Worm (Caenorhabditis elegans): ENCODE data around the gene nlp-101.

The nlp-101 gene

DNA sequence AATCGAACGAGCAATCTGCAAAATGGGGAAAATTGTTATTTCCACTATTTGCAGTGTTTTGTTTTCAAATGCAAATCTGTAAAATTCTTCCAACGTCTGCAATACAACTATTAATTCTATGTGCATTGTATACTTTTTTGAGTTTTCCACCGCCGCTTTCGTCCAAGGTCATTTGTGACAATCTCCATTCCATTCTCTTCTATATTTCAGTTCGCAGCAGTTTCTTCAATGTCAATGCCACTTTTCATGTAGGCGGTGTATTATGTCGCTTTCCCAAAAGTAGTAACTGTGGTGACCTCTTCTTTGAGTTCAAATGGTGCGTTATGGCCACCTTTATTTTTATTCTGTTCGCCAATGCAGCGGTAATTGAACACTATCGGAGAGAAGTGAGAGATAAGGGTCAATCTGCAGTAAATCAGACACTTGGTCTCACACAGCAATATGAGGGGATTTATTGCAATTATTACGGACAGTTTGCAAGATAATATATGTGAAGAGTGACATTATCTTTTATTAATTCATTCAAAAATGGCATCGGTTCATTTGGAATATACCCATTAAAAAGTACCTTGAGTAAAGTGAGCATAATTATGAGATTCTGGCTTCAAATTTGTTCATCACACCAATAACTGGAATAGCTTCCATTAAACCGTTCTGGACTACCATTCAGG is 12.0 kb upstream of the nlp-101 start:
- TF ChIP-seq nhr-23 (tag; optimal IDR thresholded peaks at IDR 0.05) (peak; percentile 30), lin-15B (tag; optimal IDR thresholded peaks at IDR 0.05) (no peak), nhr-25 (tag; optimal IDR thresholded peaks at IDR 0.05) (peak; percentile 58)

DNA sequence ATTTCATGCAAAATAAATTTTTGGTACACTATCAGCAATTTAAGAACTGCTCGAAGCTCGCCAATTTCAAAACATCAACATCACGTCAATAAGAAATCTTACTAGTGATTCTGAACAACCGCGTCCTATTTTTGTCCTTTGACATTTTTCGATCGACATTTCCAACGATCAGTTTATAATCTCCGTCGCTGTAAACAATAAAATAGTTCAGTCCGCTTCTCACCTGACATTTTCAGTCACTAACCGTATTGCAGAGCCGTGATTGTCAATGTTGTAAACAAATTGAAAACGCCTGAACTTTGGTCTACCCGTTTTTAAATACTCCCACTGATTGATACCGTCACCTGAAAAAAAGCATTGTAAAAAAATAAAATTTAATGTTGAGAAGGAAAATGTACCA is 10.7 kb upstream of the nlp-101 start:
- TF ChIP-seq elt-2 (tag; optimal IDR thresholded peaks at IDR 0.05) (no peak), pha-4 (tag; optimal IDR thresholded peaks at IDR 0.05) (peak; percentile 62), pqm-1 (tag; optimal IDR thresholded peaks at IDR 0.05) (peak; percentile 8), elt-3 (tag; optimal IDR thresholded peaks at IDR 0.05) (no peak), eor-1 (tag; optimal IDR thresholded peaks at IDR 0.05) (no peak)

- TF ChIP-seq nhr-77 (tag; optimal IDR thresholded peaks at IDR 0.05) (no peak), pha-4 (tag; optimal IDR thresholded peaks at IDR 0.05) (no peak), unc-62 (GFP tag; optimal IDR thresholded peaks at IDR 0.05) (no peak), ztf-11 (tag; optimal IDR thresholded peaks at IDR 0.05) (no peak), fkh-10 (GFP tag; optimal IDR thresholded peaks at IDR 0.05) (no peak), elt-3 (tag; optimal IDR thresholded peaks at IDR 0.05) (no peak), elt-2 (tag; optimal IDR thresholded peaks at IDR 0.05) (no peak), jun-1 (tag; optimal IDR thresholded peaks at IDR 0.05) (no peak), unc-39 (tag; optimal IDR thresholded peaks at IDR 0.05) (no peak), ceh-82 (tag; optimal IDR thresholded peaks at IDR 0.05) (no peak), mml-1 (tag; optimal IDR thresholded peaks at IDR 0.05) (no peak), nhr-67 (tag; optimal IDR thresholded peaks at IDR 0.05) (no peak), ceh-16 (tag; optimal IDR thresholded peaks at IDR 0.05) (no peak), ZK546.5 (tag; optimal IDR thresholded peaks at IDR 0.05) (no peak)
Observed at ce11 chrX:7834117-7834516, 4.6 kb upstream of the nlp-101 start, which contains the start of gene sul-3. TSS of gene sul-3 (minus strand) at chrX:7834217.

DNA sequence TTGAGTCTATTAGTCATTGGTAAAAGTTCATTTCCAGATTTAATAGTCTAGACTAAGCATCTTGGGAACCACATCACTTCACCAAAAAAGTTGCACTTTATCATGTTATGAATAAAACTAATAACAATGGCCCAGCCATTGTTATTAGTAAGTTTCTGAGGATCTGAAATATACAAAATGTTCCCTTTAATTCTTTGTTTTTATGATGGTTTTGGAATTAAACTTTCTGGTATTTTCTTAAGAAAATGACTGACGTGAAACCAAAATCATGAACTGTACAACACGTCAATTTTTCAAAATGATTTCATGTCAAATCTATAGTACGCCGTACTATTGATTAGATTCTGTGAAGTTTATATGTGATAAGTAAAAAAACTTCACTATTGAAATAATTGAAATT is 1.3 kb downstream of the nlp-101 start:
- no peak for TF ChIP-seq snpc-4 (tag; optimal IDR thresholded peaks at IDR 0.05)
- no peak for TF ChIP-seq eor-1 (tag; optimal IDR thresholded peaks at IDR 0.05)
- TF ChIP-seq nhr-76 (tag; optimal IDR thresholded peaks at IDR 0.05): no peak
- TF ChIP-seq zag-1 (tag; optimal IDR thresholded peaks at IDR 0.05): no peak
- no peak for TF ChIP-seq ztf-4 (tag; optimal IDR thresholded peaks at IDR 0.05)
- TF ChIP-seq tbx-2 (tag; optimal IDR thresholded peaks at IDR 0.05): no peak
- TF ChIP-seq egl-27 (tag; optimal IDR thresholded peaks at IDR 0.05): no peak

ce11 chrX:7842241-7842640 is 3.6 kb downstream of the nlp-101 start, which contains the start of gene idpp-11:
TSS of gene idpp-11 (plus strand) at chrX:7842541.
- TF ChIP-seq ceh-9 (tag; optimal IDR thresholded peaks at IDR 0.05): no peak
- no peak for TF ChIP-seq ama-1 (optimal IDR thresholded peaks at IDR 0.05)
- no peak for TF ChIP-seq egl-5 (tag; optimal IDR thresholded peaks at IDR 0.05)
- TF ChIP-seq hmg-11 (tag; optimal IDR thresholded peaks at IDR 0.05): no peak
- no peak for TF ChIP-seq lin-15B (tag; optimal IDR thresholded peaks at IDR 0.05)
- no peak for TF ChIP-seq mml-1 (tag; optimal IDR thresholded peaks at IDR 0.05)
- TF ChIP-seq tbx-2 (tag; optimal IDR thresholded peaks at IDR 0.05): no peak
- no peak for TF ChIP-seq ztf-4 (tag; optimal IDR thresholded peaks at IDR 0.05)

DNA sequence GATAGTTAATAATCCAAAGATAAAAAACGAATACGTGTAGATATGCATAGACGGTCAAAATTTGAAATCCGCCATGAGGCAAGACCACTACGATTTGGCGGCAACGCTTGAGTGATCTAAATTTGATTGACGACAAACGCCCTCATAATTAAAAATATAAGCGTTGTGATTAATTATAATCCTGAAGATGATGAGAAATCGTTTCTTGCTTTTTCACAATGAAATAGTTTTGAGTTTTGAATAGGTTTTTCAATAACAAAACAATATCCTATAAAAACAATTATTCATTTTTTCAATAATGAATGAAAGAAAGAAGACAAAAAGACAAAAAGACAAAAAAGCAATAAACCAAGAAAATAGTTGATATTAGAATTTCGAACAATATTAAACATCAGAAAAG is 8.7 kb downstream of the nlp-101 start, which contains the start of gene C54D2.6:
C54D2.6 (minus strand) TSS at position 101 of the 400 bp plus-strand sequence.
- no peak for TF ChIP-seq mml-1 (tag; optimal IDR thresholded peaks at IDR 0.05)
- no peak for TF ChIP-seq nhr-28 (tag; optimal IDR thresholded peaks at IDR 0.05)
- no peak for TF ChIP-seq pqm-1 (tag; optimal IDR thresholded peaks at IDR 0.05)
- TF ChIP-seq nhr-25 (tag; optimal IDR thresholded peaks at IDR 0.05): no peak
- TF ChIP-seq lin-15B (tag; optimal IDR thresholded peaks at IDR 0.05): no peak
- TF ChIP-seq tbx-2 (tag; optimal IDR thresholded peaks at IDR 0.05): no peak
- no peak for TF ChIP-seq nhr-12 (tag; optimal IDR thresholded peaks at IDR 0.05)
- TF ChIP-seq lsy-12 (tag; optimal IDR thresholded peaks at IDR 0.05): no peak
- TF ChIP-seq eor-1 (tag; optimal IDR thresholded peaks at IDR 0.05): no peak
- no peak for TF ChIP-seq hmg-11 (tag; optimal IDR thresholded peaks at IDR 0.05)
- TF ChIP-seq jun-1 (tag; optimal IDR thresholded peaks at IDR 0.05): no peak
- TF ChIP-seq ceh-28 (tag; optimal IDR thresholded peaks at IDR 0.05): no peak
- no peak for TF ChIP-seq aly-2 (tag; optimal IDR thresholded peaks at IDR 0.05)
- TF ChIP-seq lin-39 (tag; optimal IDR thresholded peaks at IDR 0.05): no peak
- no peak for TF ChIP-seq unc-62 (GFP tag; optimal IDR thresholded peaks at IDR 0.05)
- no peak for TF ChIP-seq ztf-11 (tag; optimal IDR thresholded peaks at IDR 0.05)
- no peak for TF ChIP-seq ama-1 (optimal IDR thresholded peaks at IDR 0.05)
- no peak for TF ChIP-seq fkh-2 (tag; optimal IDR thresholded peaks at IDR 0.05)
- no peak for TF ChIP-seq nhr-11 (tag; optimal IDR thresholded peaks at IDR 0.05)
- no peak for TF ChIP-seq nfya-1 (tag; optimal IDR thresholded peaks at IDR 0.05; ENCODE audit: insufficient read depth)
